Fruit fly (Drosophila melanogaster) whole organism, embryonic: ENCODE results near the gene Btnd.
A peak's percentile ranks its signal among the peaks of the same experiment; 100 is the strongest.

Experiments used
- Bdp1 ChIP-seq: fragments of 200-800 bp; sonication (Bioruptor generic); optimal IDR thresholded peaks from 3 replicates; lab custom pipeline; 2016; ENCODE audit warnings: missing biosample characterization, missing genetic modification characterization
- Blimp-1 ChIP-seq: fragments of 200-800 bp; sonication (Bioruptor generic); optimal IDR thresholded peaks from 3 replicates; lab custom pipeline; 2018; ENCODE audit warnings: missing biosample characterization, missing genetic modification characterization, mild to moderate bottlenecking, moderate library complexity, missing genetic modification reagents
- Bteb2 ChIP-seq: fragments of 200-800 bp; sonication (Bioruptor generic); optimal IDR thresholded peaks from 2 replicates; lab custom pipeline; 2016; ENCODE audit warnings: missing biosample characterization, missing genetic modification characterization
- CG10147 ChIP-seq: fragments of 200-800 bp; sonication (Bioruptor generic); optimal IDR thresholded peaks from 2 replicates; lab custom pipeline; 2019; ENCODE audit warnings: missing biosample characterization, mild to moderate bottlenecking, missing genetic modification characterization, moderate library complexity
- CG11695 ChIP-seq: fragments of 200-800 bp; sonication (Bioruptor generic); IDR thresholded peaks from 3 replicates; pipeline ENCODE4 v1.3.6; 2022; ENCODE audit warnings: missing biosample characterization, missing genetic modification characterization
- CG12219 ChIP-seq: fragments of 200-800 bp; sonication (Bioruptor generic); optimal IDR thresholded peaks from 3 replicates; lab custom pipeline; 2018; ENCODE audit warnings: missing biosample characterization, mild to moderate bottlenecking, missing genetic modification characterization
- CG12236 ChIP-seq: fragments of 200-800 bp; sonication (Bioruptor generic); optimal IDR thresholded peaks from 2 replicates; lab custom pipeline; 2016; ENCODE audit warnings: missing biosample characterization, missing genetic modification characterization
- CG12391 ChIP-seq: fragments of 200-800 bp; sonication (Bioruptor generic); optimal IDR thresholded peaks from 3 replicates; lab custom pipeline; 2018; ENCODE audit warnings: missing biosample characterization, mild to moderate bottlenecking, missing genetic modification characterization, moderate library complexity
- CG13123 ChIP-seq: fragments of 200-800 bp; sonication (Bioruptor generic); optimal IDR thresholded peaks from 2 replicates; lab custom pipeline; 2016; ENCODE audit warnings: missing biosample characterization, missing genetic modification characterization
- CG14014 ChIP-seq: fragments of 200-800 bp; sonication (Bioruptor generic); IDR thresholded peaks from 2 replicates; pipeline ENCODE4 v1.3.6; 2022; ENCODE audit warnings: missing biosample characterization, missing genetic modification characterization
- CG15479 ChIP-seq: fragments of 200-800 bp; sonication (Bioruptor generic); optimal IDR thresholded peaks from 3 replicates; lab custom pipeline; 2019; ENCODE audit warnings: missing biosample characterization, mild to moderate bottlenecking, missing genetic modification characterization, moderate library complexity
- CG17328 ChIP-seq: fragments of 200-800 bp; sonication (Bioruptor generic); IDR thresholded peaks from 2 replicates; pipeline ENCODE4 v1.3.6; 2022; ENCODE audit warnings: missing biosample characterization, missing genetic modification characterization
- CG18476 ChIP-seq: fragments of 200-800 bp; sonication (Bioruptor generic); optimal IDR thresholded peaks from 2 replicates; lab custom pipeline; 2016; ENCODE audit warnings: missing biosample characterization, mild to moderate bottlenecking, missing genetic modification characterization
- CG18619 ChIP-seq: fragments of 200-800 bp; sonication (Bioruptor generic); optimal IDR thresholded peaks from 3 replicates; lab custom pipeline; 2017; ENCODE audit warnings: missing biosample characterization, mild to moderate bottlenecking, missing genetic modification characterization
- CG2120 ChIP-seq: fragments of 200-800 bp; sonication (Bioruptor generic); optimal IDR thresholded peaks from 3 replicates; lab custom pipeline; 2016; ENCODE audit warnings: missing biosample characterization, missing genetic modification characterization
- CG32532 ChIP-seq: fragments of 200-800 bp; sonication (Bioruptor generic); IDR thresholded peaks from 2 replicates; pipeline ENCODE4 v1.3.6; 2022; ENCODE audit warnings: missing biosample characterization, missing genetic modification characterization
- CG32767 ChIP-seq: fragments of 200-800 bp; sonication (Bioruptor generic); IDR thresholded peaks from 2 replicates; pipeline ENCODE4 v1.3.6; 2022; ENCODE audit warnings: missing biosample characterization, missing genetic modification characterization
- CG33213 ChIP-seq: fragments of 200-800 bp; sonication (Bioruptor generic); optimal IDR thresholded peaks from 3 replicates; lab custom pipeline; 2016; ENCODE audit warnings: missing biosample characterization, missing genetic modification characterization
- CG6854 ChIP-seq: fragments of 200-800 bp; sonication (Bioruptor generic); optimal IDR thresholded peaks from 3 replicates; lab custom pipeline; 2017; ENCODE audit warnings: missing biosample characterization, mild to moderate bottlenecking, missing genetic modification characterization
- CG7556 ChIP-seq: fragments of 200-800 bp; sonication (Bioruptor generic); optimal IDR thresholded peaks from 2 replicates; lab custom pipeline; 2017; ENCODE audit warnings: missing biosample characterization, mild to moderate bottlenecking, missing genetic modification characterization
- CG9727 ChIP-seq: fragments of 200-800 bp; sonication (Bioruptor generic); optimal IDR thresholded peaks from 3 replicates; lab custom pipeline; 2017; ENCODE audit warnings: missing biosample characterization, mild to moderate bottlenecking, missing genetic modification characterization
- D ChIP-seq, 2 experiments: fragments of 200-800 bp in 1 of 2; fragments of >200 bp in 1 of 2; sonication (Bioruptor generic) in 1 of 2; optimal IDR thresholded peaks; 2 replicates in 1 of 2; 3 replicates in 1 of 2; lab custom pipeline; 2017; ENCODE audit warnings: mild to moderate bottlenecking in 1 of 2, missing biosample characterization in 1 of 2, missing genetic modification characterization in 1 of 2, missing genetic modification reagents in 1 of 2
- Deaf1 ChIP-seq: fragments of 200-800 bp; optimal IDR thresholded peaks from 3 replicates; lab custom pipeline; 2019; ENCODE audit warnings: missing biosample characterization, mild to moderate bottlenecking, missing genetic modification characterization, moderate library complexity
- Dfd ChIP-seq, 2 experiments: fragments of >200 bp; optimal IDR thresholded peaks; 2 replicates each; lab custom pipeline; 2017; ENCODE audit warnings: missing biosample characterization in 2 of 2, missing genetic modification characterization in 2 of 2
- Doc2 ChIP-seq: fragments of 200-800 bp; sonication (Bioruptor generic); IDR thresholded peaks from 2 replicates; pipeline ENCODE4 v1.3.6; 2022; ENCODE audit warnings: missing biosample characterization, missing genetic modification characterization
- E2f2 ChIP-seq: fragments of 200-800 bp; sonication (Bioruptor generic); IDR thresholded peaks from 2 replicates; pipeline ENCODE4 v1.3.6; 2022; ENCODE audit warnings: missing biosample characterization, missing genetic modification characterization
- HHEX ChIP-seq: fragments of 200-800 bp; sonication (Bioruptor generic); optimal IDR thresholded peaks from 3 replicates; lab custom pipeline; 2017; ENCODE audit warnings: missing biosample characterization, mild to moderate bottlenecking, missing genetic modification characterization, missing genetic modification reagents
- HmgZ ChIP-seq: fragments of 200-800 bp; sonication (Bioruptor generic); optimal IDR thresholded peaks from 2 replicates; lab custom pipeline; 2018; ENCODE audit warnings: missing biosample characterization, mild to moderate bottlenecking, missing genetic modification characterization
- Mrtf ChIP-seq: fragments of 200-800 bp; sonication (Bioruptor generic); IDR thresholded peaks from 3 replicates; pipeline ENCODE4 v1.3.6; 2022; ENCODE audit warnings: missing biosample characterization, missing genetic modification characterization
- Nf-YA ChIP-seq: fragments of 200-800 bp; sonication (Bioruptor generic); IDR thresholded peaks from 2 replicates; pipeline ENCODE4 v1.3.6; 2022; ENCODE audit warnings: missing biosample characterization, missing genetic modification characterization
- Oaz ChIP-seq: fragments of 200-800 bp; sonication (Bioruptor generic); IDR thresholded peaks from 2 replicates; pipeline ENCODE4 v1.3.6; 2022; ENCODE audit warnings: missing biosample characterization, missing genetic modification characterization
- Rx ChIP-seq: fragments of 200-800 bp; sonication (Bioruptor generic); IDR thresholded peaks from 2 replicates; pipeline ENCODE4 v1.3.6; 2022; ENCODE audit warnings: missing biosample characterization, missing genetic modification characterization
- Ssrp ChIP-seq: fragments of 200-800 bp; sonication (Bioruptor generic); optimal IDR thresholded peaks from 2 replicates; lab custom pipeline; 2018; ENCODE audit warnings: missing biosample characterization, mild to moderate bottlenecking, missing genetic modification characterization, moderate library complexity
- Xrp1 ChIP-seq: fragments of 200-800 bp; sonication (Bioruptor generic); IDR thresholded peaks from 2 replicates; pipeline ENCODE4 v1.3.6; 2022; ENCODE audit warnings: missing biosample characterization, missing genetic modification characterization
- ac ChIP-seq: fragments of 200-800 bp; sonication (Bioruptor generic); optimal IDR thresholded peaks from 3 replicates; lab custom pipeline; 2017; ENCODE audit warnings: missing biosample characterization, mild to moderate bottlenecking, missing genetic modification characterization
- bbx ChIP-seq: fragments of 200-800 bp; sonication (Bioruptor generic); IDR thresholded peaks from 2 replicates; pipeline ENCODE4 v1.3.6; 2022; ENCODE audit warnings: missing biosample characterization, missing genetic modification characterization; ENCODE audit not compliant: partially characterized antibody
- caup ChIP-seq: fragments of 200-800 bp; sonication (Bioruptor generic); optimal IDR thresholded peaks from 3 replicates; lab custom pipeline; 2017; ENCODE audit warnings: missing biosample characterization, mild to moderate bottlenecking, missing genetic modification characterization, moderate library complexity; ENCODE audit not compliant: severe bottlenecking
- ci ChIP-seq: fragments of 200-800 bp; sonication (Bioruptor generic); IDR thresholded peaks from 3 replicates; pipeline ENCODE4 v1.3.6; 2022; ENCODE audit warnings: missing biosample characterization, missing genetic modification characterization
- ftz-f1 ChIP-seq: fragments of 200-800 bp; sonication (Bioruptor generic); optimal IDR thresholded peaks from 2 replicates; lab custom pipeline; 2016; ENCODE audit warnings: missing biosample characterization, missing genetic modification characterization
- gsb ChIP-seq: fragments of 200-800 bp; sonication (Bioruptor generic); IDR thresholded peaks from 2 replicates; pipeline ENCODE4 v1.3.6; 2022; ENCODE audit warnings: missing biosample characterization, missing genetic modification characterization
- hkb ChIP-seq, 2 experiments: fragments of 200-800 bp in 1 of 2; fragments of >200 bp in 1 of 2; sonication (Bioruptor generic) in 1 of 2; IDR thresholded peaks in 1 of 2; optimal IDR thresholded peaks in 1 of 2; 2 replicates each; pipeline versions ENCODE4 v1.3.6 to Lab custom; 2017 to 2022; ENCODE audit warnings: missing biosample characterization in 1 of 2, missing genetic modification characterization in 1 of 2
- lab ChIP-seq: fragments of 200-800 bp; sonication (Bioruptor generic); optimal IDR thresholded peaks from 3 replicates; lab custom pipeline; 2017; ENCODE audit warnings: missing biosample characterization, missing genetic modification characterization, mild to moderate bottlenecking, moderate library complexity, missing genetic modification reagents
- nau ChIP-seq: fragments of 200-800 bp; sonication (Bioruptor generic); optimal IDR thresholded peaks from 3 replicates; lab custom pipeline; 2017; ENCODE audit warnings: missing biosample characterization, mild to moderate bottlenecking, missing genetic modification characterization, missing genetic modification reagents
- peb ChIP-seq: fragments of 200-800 bp; sonication (Bioruptor generic); IDR thresholded peaks from 2 replicates; pipeline ENCODE4 v1.3.6; 2022; ENCODE audit warnings: missing biosample characterization, missing genetic modification characterization
- sisA ChIP-seq: fragments of 200-800 bp; sonication (Bioruptor generic); IDR thresholded peaks from 2 replicates; pipeline ENCODE4 v1.3.6; 2022; ENCODE audit warnings: missing biosample characterization, missing genetic modification characterization
- trh ChIP-seq: fragments of 200-800 bp; sonication (Bioruptor generic); optimal IDR thresholded peaks from 2 replicates; lab custom pipeline; 2016; ENCODE audit warnings: missing biosample characterization, missing genetic modification characterization
- ttk ChIP-seq: fragments of 200-800 bp; sonication (Bioruptor generic); IDR thresholded peaks from 2 replicates; pipeline ENCODE4 v2.1.2; 2022; ENCODE audit warnings: missing biosample characterization, missing genetic modification characterization
- wor ChIP-seq: fragments of 200-800 bp; sonication (Bioruptor generic); IDR thresholded peaks from 2 replicates; pipeline ENCODE4 v1.3.6; 2022; ENCODE audit warnings: missing biosample characterization, missing genetic modification characterization
- z ChIP-seq: fragments of 200-800 bp; sonication (Bioruptor generic); IDR thresholded peaks from 3 replicates; pipeline ENCODE4 v1.3.6; 2022; ENCODE audit warnings: missing biosample characterization, missing genetic modification characterization
- zfh2 ChIP-seq: fragments of 200-800 bp; sonication (Bioruptor generic); optimal IDR thresholded peaks from 2 replicates; lab custom pipeline; 2016; ENCODE audit warnings: missing biosample characterization, missing genetic modification characterization

Btnd gene

dm6 chrX:6267187-6267711 is 48.1 kb upstream of the Btnd start, which contains the start of gene schlank (continued):
- TF ChIP-seq peb (GFP tag; lab: Robert Waterston, UW) (0 out of 2 replicates have a peak, but pooled peaks have one; percentile 29), CG2120 (GFP tag; lab: Kevin White, UChicago) (peak; percentile 70), CG32532 (GFP tag; lab: Robert Waterston, UW) (peak; percentile 73), Dfd (GFP tag; optimal IDR thresholded peaks at IDR 0.05; lab: Kevin White, UChicago) (no peak), zfh2 (GFP tag; lab: Kevin White, UChicago) (peak; percentile 51), nau (GFP tag; lab: Kevin White, UChicago) (no peak), CG18476 (GFP tag; lab: Kevin White, UChicago) (peak; percentile 31), Blimp-1 (GFP tag; lab: Kevin White, UChicago) (no peak), hkb (optimal IDR thresholded peaks at IDR 0.05; lab: Kevin White, UChicago) (no peak), hkb (GFP tag; IDR thresholded peaks at IDR 0.05; lab: Robert Waterston, UW) (no peak), CG7556 (GFP tag; lab: Kevin White, UChicago) (peak; percentile 16), CG12219 (GFP tag; lab: Kevin White, UChicago) (peak; percentile 40), E2f2 (GFP tag; lab: Robert Waterston, UW) (peak; percentile 39; the same call in 1 of the 2 replicates), ftz-f1 (no peak), Bteb2 (GFP tag; lab: Kevin White, UChicago) (no peak), Rx (GFP tag; lab: Robert Waterston, UW) (peak; percentile 37; the same call in 1 of the 2 replicates), gsb (GFP tag; lab: Robert Waterston, UW) (no peak), ttk (peak; percentile 26; the same call in 1 of the 2 replicates), Doc2 (GFP tag; lab: Robert Waterston, UW) (no peak), CG12236 (GFP tag; lab: Kevin White, UChicago) (no peak), caup (GFP tag; lab: Kevin White, UChicago) (peak; percentile 20), CG15479 (no peak), CG12391 (tag; lab: Kevin White, UChicago) (peak; percentile 52), z (GFP tag; lab: Robert Waterston, UW) (no peak), trh (GFP tag; lab: Kevin White, UChicago) (no peak), CG9727 (GFP tag; lab: Kevin White, UChicago) (peak; percentile 55), HHEX (GFP tag; lab: Kevin White, UChicago) (peak; percentile 12), D (optimal IDR thresholded peaks at IDR 0.05; lab: Kevin White, UChicago) (no peak), D (GFP tag; optimal IDR thresholded peaks at IDR 0.05; lab: Kevin White, UChicago) (no peak), Oaz (GFP tag; lab: Robert Waterston, UW) (peak; percentile 47), HmgZ (tag; lab: Kevin White, UChicago) (no peak), CG17328 (peak; percentile 18; the same call in 1 of the 2 replicates), ci (GFP tag; lab: Robert Waterston, UW) (peak; percentile 81), Ssrp (tag; lab: Kevin White, UChicago) (peak; percentile 40), CG33213 (GFP tag; lab: Kevin White, UChicago) (peak; percentile 37), sisA (GFP tag; lab: Robert Waterston, UW) (peak; percentile 74), lab (no peak), CG14014 (GFP tag; lab: Robert Waterston, UW) (peak; percentile 74), Mrtf (no peak), Xrp1 (GFP tag; lab: Robert Waterston, UW) (peak; percentile 46; the same call in 1 of the 2 replicates), CG6854 (GFP tag; lab: Kevin White, UChicago) (no peak), ac (GFP tag; lab: Kevin White, UChicago) (no peak), CG32767 (GFP tag; lab: Robert Waterston, UW) (no peak), bbx (no peak), CG18619 (GFP tag; lab: Kevin White, UChicago) (peak; percentile 10), Deaf1 (tag; lab: Kevin White, UChicago) (no peak), CG13123 (GFP tag; lab: Kevin White, UChicago) (no peak), Nf-YA (GFP tag; lab: Robert Waterston, UW) (no peak), Bdp1 (GFP tag; lab: Kevin White, UChicago) (peak; percentile 17), CG11695 (GFP tag; lab: Robert Waterston, UW) (peak; percentile 51; the same call in 1 of the 3 replicates), wor (GFP tag; lab: Robert Waterston, UW) (no peak), CG10147 (GFP tag; lab: Kevin White, UChicago) (no peak)
